Fruit fly (Drosophila melanogaster) whole organism, pupa: Measurements from ENCODE around the gene h-cup.

Experiments used
- CG12605 ChIP-seq: fragments of 200-800 bp; sonication (Bioruptor generic); IDR thresholded peaks from 2 replicates; pipeline ENCODE4 v1.3.6; 2022; ENCODE audit warnings: missing biosample characterization, missing genetic modification characterization
- CG13204 ChIP-seq: fragments of 200-800 bp; sonication (Bioruptor generic); optimal IDR thresholded peaks from 2 replicates; lab custom pipeline; 2018; ENCODE audit warnings: missing biosample characterization, mild to moderate bottlenecking, missing genetic modification characterization, moderate library complexity
- CG15710 ChIP-seq: fragments of 200-800 bp; sonication (Bioruptor generic); optimal IDR thresholded peaks from 2 replicates; lab custom pipeline; 2018; ENCODE audit warnings: missing biosample characterization, mild to moderate bottlenecking, missing genetic modification characterization, moderate library complexity
- CG17806 ChIP-seq: fragments of 200-800 bp; sonication (Bioruptor generic); optimal IDR thresholded peaks from 2 replicates; lab custom pipeline; 2018; ENCODE audit warnings: missing biosample characterization, mild to moderate bottlenecking, missing genetic modification characterization, moderate library complexity
- CG34367 ChIP-seq: fragments of 200-800 bp; sonication (Bioruptor generic); optimal IDR thresholded peaks from 2 replicates; lab custom pipeline; 2018; ENCODE audit warnings: missing biosample characterization, mild to moderate bottlenecking, missing genetic modification characterization
- CG4496 ChIP-seq: fragments of 200-800 bp; sonication (Bioruptor generic); IDR thresholded peaks from 3 replicates; pipeline ENCODE4 v1.3.6; 2022; ENCODE audit warnings: missing biosample characterization, missing genetic modification characterization
- CG9948 ChIP-seq: fragments of 200-800 bp; sonication (Bioruptor generic); optimal IDR thresholded peaks from 2 replicates; lab custom pipeline; 2018; ENCODE audit warnings: missing biosample characterization, mild to moderate bottlenecking, missing genetic modification characterization, moderate library complexity
- D1 ChIP-seq: fragments of 200-800 bp; sonication (Bioruptor generic); optimal IDR thresholded peaks from 2 replicates; lab custom pipeline; 2018; ENCODE audit warnings: missing biosample characterization, mild to moderate bottlenecking, missing genetic modification characterization, moderate library complexity
- Pif1A ChIP-seq: fragments of 200-800 bp; sonication (Bioruptor generic); optimal IDR thresholded peaks from 3 replicates; lab custom pipeline; 2016; ENCODE audit warnings: missing biosample characterization, missing genetic modification characterization
- Snoo ChIP-seq: fragments of 200-800 bp; sonication (Bioruptor generic); optimal IDR thresholded peaks from 3 replicates; lab custom pipeline; 2017; ENCODE audit warnings: missing biosample characterization, mild to moderate bottlenecking, missing genetic modification characterization, inconsistent platforms
- gl ChIP-seq: fragments of 200-800 bp; sonication (Bioruptor generic); optimal IDR thresholded peaks from 2 replicates; lab custom pipeline; 2018; ENCODE audit warnings: missing biosample characterization, mild to moderate bottlenecking, missing genetic modification characterization
- rn ChIP-seq: fragments of 200-800 bp; sonication (Bioruptor generic); IDR thresholded peaks from 2 replicates; pipeline ENCODE4 v1.3.6; 2022; ENCODE audit warnings: missing biosample characterization, missing genetic modification characterization

dm6 chr3R:15407020-15407501 is 24.3 kb upstream of the h-cup start, which contains the start of gene CG6125:
- TF ChIP-seq D1 (tag; lab: Kevin White, UChicago): no peak
- TF ChIP-seq rn (GFP tag; lab: Robert Waterston, UW): no peak
- TF ChIP-seq CG15710: no peak
- TF ChIP-seq CG12605 (GFP tag; lab: Robert Waterston, UW): no peak
- no peak for TF ChIP-seq CG13204 (GFP tag; lab: Kevin White, UChicago)
- TF ChIP-seq Snoo (tag; lab: Kevin White, UChicago): no peak
- no peak for TF ChIP-seq CG4496 (GFP tag; lab: Robert Waterston, UW)
- no peak for TF ChIP-seq Pif1A
- no peak for TF ChIP-seq gl (tag; lab: Kevin White, UChicago)
- no peak for TF ChIP-seq CG34367
- TF ChIP-seq CG9948 (tag; lab: Kevin White, UChicago): no peak
- TF ChIP-seq CG17806 (tag; lab: Kevin White, UChicago): no peak
